Fruit fly (Drosophila melanogaster) whole organism, embryonic: ENCODE results near the gene QIL1.

Experiments
- ATbp ChIP-seq: fragments of 200-800 bp; sonication (Bioruptor generic); optimal IDR thresholded peaks from 2 replicates; lab custom pipeline; 2017; ENCODE audit warnings: missing biosample characterization, mild to moderate bottlenecking, missing genetic modification characterization, missing genetic modification reagents
- CG10267 ChIP-seq: fragments of 200-800 bp; sonication (Bioruptor generic); optimal IDR thresholded peaks from 2 replicates; lab custom pipeline; 2018; ENCODE audit warnings: missing biosample characterization, mild to moderate bottlenecking, missing genetic modification characterization, moderate library complexity
- CG10274 ChIP-seq: fragments of 200-800 bp; sonication (Bioruptor generic); optimal IDR thresholded peaks from 3 replicates; lab custom pipeline; 2017; ENCODE audit warnings: missing biosample characterization, mild to moderate bottlenecking, missing genetic modification characterization
- CG10543 ChIP-seq: fragments of 200-800 bp; sonication (Bioruptor generic); optimal IDR thresholded peaks from 3 replicates; lab custom pipeline; 2017; ENCODE audit warnings: missing biosample characterization, mild to moderate bottlenecking, missing genetic modification characterization, moderate library complexity
- CG10654 ChIP-seq: fragments of 200-800 bp; sonication (Bioruptor generic); optimal IDR thresholded peaks from 2 replicates; lab custom pipeline; 2016; ENCODE audit warnings: missing biosample characterization, missing genetic modification characterization
- CG12299 ChIP-seq: fragments of 200-800 bp; sonication (Bioruptor generic); optimal IDR thresholded peaks from 2 replicates; lab custom pipeline; 2018; ENCODE audit warnings: missing biosample characterization, mild to moderate bottlenecking, missing genetic modification characterization
- CG13287 ChIP-seq: fragments of 200-800 bp; sonication (Bioruptor generic); IDR thresholded peaks from 2 replicates; pipeline ENCODE4 v1.3.6; 2022; ENCODE audit warnings: missing biosample characterization, missing genetic modification characterization; ENCODE audit not compliant: partially characterized antibody
- CG14050 ChIP-seq: fragments of 200-800 bp; sonication (Bioruptor generic); IDR thresholded peaks from 3 replicates; pipeline ENCODE4 v1.3.6; 2022; ENCODE audit warnings: missing biosample characterization, missing genetic modification characterization
- CG15601 ChIP-seq: fragments of 200-800 bp; sonication (Bioruptor generic); optimal IDR thresholded peaks from 3 replicates; lab custom pipeline; 2019; ENCODE audit warnings: missing biosample characterization, mild to moderate bottlenecking, missing genetic modification characterization, moderate library complexity
- CG1647 ChIP-seq: fragments of 200-800 bp; sonication (Bioruptor generic); optimal IDR thresholded peaks from 3 replicates; lab custom pipeline; 2016; ENCODE audit warnings: missing biosample characterization, missing genetic modification characterization
- CG17359 ChIP-seq: fragments of 200-800 bp; sonication (Bioruptor generic); optimal IDR thresholded peaks from 3 replicates; lab custom pipeline; 2018; ENCODE audit warnings: missing biosample characterization, mild to moderate bottlenecking, missing genetic modification characterization, moderate library complexity
- CG17802 ChIP-seq: fragments of 200-800 bp; sonication (Bioruptor generic); optimal IDR thresholded peaks from 2 replicates; lab custom pipeline; 2018; ENCODE audit warnings: missing biosample characterization, mild to moderate bottlenecking, missing genetic modification characterization, moderate library complexity
- CG17912 ChIP-seq: fragments of 200-800 bp; sonication (Bioruptor generic); optimal IDR thresholded peaks from 2 replicates; lab custom pipeline; 2018; ENCODE audit warnings: missing biosample characterization, mild to moderate bottlenecking, missing genetic modification characterization
- CG2202 ChIP-seq: fragments of 200-800 bp; sonication (Bioruptor generic); optimal IDR thresholded peaks from 2 replicates; lab custom pipeline; 2018; ENCODE audit warnings: missing biosample characterization, mild to moderate bottlenecking, missing genetic modification characterization
- CG3065 ChIP-seq: fragments of 200-800 bp; sonication (Bioruptor generic); optimal IDR thresholded peaks from 2 replicates; lab custom pipeline; 2016; ENCODE audit warnings: missing biosample characterization, missing genetic modification characterization
- CG31365 ChIP-seq: fragments of 200-800 bp; sonication (Bioruptor generic); optimal IDR thresholded peaks from 2 replicates; lab custom pipeline; 2018; ENCODE audit warnings: missing biosample characterization, mild to moderate bottlenecking, missing genetic modification characterization
- CG32767 ChIP-seq: fragments of 200-800 bp; sonication (Bioruptor generic); IDR thresholded peaks from 2 replicates; pipeline ENCODE4 v1.3.6; 2022; ENCODE audit warnings: missing biosample characterization, missing genetic modification characterization
- CG3726 ChIP-seq: fragments of 200-800 bp; sonication (Bioruptor generic); IDR thresholded peaks from 3 replicates; pipeline ENCODE4, ENCODE4 v1.3.6; 2022; ENCODE audit warnings: missing biosample characterization, missing genetic modification characterization
- CG5953 ChIP-seq: fragments of 200-800 bp; sonication (Bioruptor generic); IDR thresholded peaks from 2 replicates; pipeline ENCODE4 v1.3.6; 2022; ENCODE audit warnings: missing biosample characterization, missing genetic modification characterization
- D ChIP-seq, 2 experiments: fragments of 200-800 bp in 1 of 2; fragments of >200 bp in 1 of 2; sonication (Bioruptor generic) in 1 of 2; optimal IDR thresholded peaks; 2 replicates in 1 of 2; 3 replicates in 1 of 2; lab custom pipeline; 2017; ENCODE audit warnings: mild to moderate bottlenecking in 1 of 2, missing biosample characterization in 1 of 2, missing genetic modification characterization in 1 of 2, missing genetic modification reagents in 1 of 2
- Dip2 ChIP-seq: fragments of 200-800 bp; sonication (Bioruptor generic); IDR thresholded peaks from 2 replicates; pipeline ENCODE4 v1.3.6; 2022; ENCODE audit warnings: missing biosample characterization, missing genetic modification characterization
- Dref ChIP-seq: fragments of 200-800 bp; sonication (Bioruptor generic); IDR thresholded peaks from 2 replicates; pipeline ENCODE4 v1.3.6; 2022; ENCODE audit warnings: missing biosample characterization, missing genetic modification characterization
- Fer2 ChIP-seq: fragments of 200-800 bp; sonication (Bioruptor generic); optimal IDR thresholded peaks from 2 replicates; lab custom pipeline; 2018; ENCODE audit warnings: missing biosample characterization, mild to moderate bottlenecking, missing genetic modification characterization, moderate library complexity
- Kr ChIP-seq: fragments of 200-800 bp; sonication (Bioruptor generic); optimal IDR thresholded peaks from 2 replicates; lab custom pipeline; 2017; ENCODE audit warnings: missing biosample characterization, mild to moderate bottlenecking, missing genetic modification characterization
- Mad ChIP-seq: fragments of 200-800 bp; sonication (Bioruptor generic); optimal IDR thresholded peaks from 2 replicates; lab custom pipeline; 2016; ENCODE audit warnings: missing biosample characterization, missing genetic modification characterization
- Mrtf ChIP-seq: fragments of 200-800 bp; sonication (Bioruptor generic); IDR thresholded peaks from 3 replicates; pipeline ENCODE4 v1.3.6; 2022; ENCODE audit warnings: missing biosample characterization, missing genetic modification characterization
- Oli ChIP-seq: fragments of 200-800 bp; sonication (Bioruptor generic); optimal IDR thresholded peaks from 2 replicates; lab custom pipeline; 2018; ENCODE audit warnings: missing biosample characterization, mild to moderate bottlenecking, missing genetic modification characterization, moderate library complexity
- Sox102F ChIP-seq: fragments of 200-800 bp; sonication (Bioruptor generic); optimal IDR thresholded peaks from 2 replicates; lab custom pipeline; 2018; ENCODE audit warnings: missing biosample characterization, mild to moderate bottlenecking, missing genetic modification characterization, moderate library complexity
- Taf1 ChIP-seq: fragments of 200-800 bp; sonication (Bioruptor generic); IDR thresholded peaks from 2 replicates; pipeline ENCODE4 v1.3.6; 2022; ENCODE audit warnings: missing biosample characterization, missing genetic modification characterization
- ac ChIP-seq: fragments of 200-800 bp; sonication (Bioruptor generic); optimal IDR thresholded peaks from 3 replicates; lab custom pipeline; 2017; ENCODE audit warnings: missing biosample characterization, mild to moderate bottlenecking, missing genetic modification characterization
- aop ChIP-seq: fragments of 200-800 bp; sonication (Bioruptor generic); IDR thresholded peaks from 2 replicates; pipeline ENCODE4 v1.3.6; 2022; ENCODE audit warnings: missing biosample characterization, missing genetic modification characterization
- ap ChIP-seq: fragments of 200-800 bp; sonication (Bioruptor generic); IDR thresholded peaks from 2 replicates; pipeline ENCODE4 v1.3.6; 2022; ENCODE audit warnings: missing biosample characterization, missing genetic modification characterization
- bigmax ChIP-seq: fragments of 200-800 bp; sonication (Bioruptor generic); optimal IDR thresholded peaks from 2 replicates; lab custom pipeline; 2018; ENCODE audit warnings: missing biosample characterization, mild to moderate bottlenecking, missing genetic modification characterization
- chif ChIP-seq, 2 experiments: fragments of 200-800 bp; sonication (Bioruptor generic); optimal IDR thresholded peaks; 3 replicates each; lab custom pipeline; 2016; ENCODE audit warnings: missing biosample characterization in 2 of 2, missing genetic modification characterization in 2 of 2
- dmrt99B ChIP-seq: fragments of 200-800 bp; sonication (Bioruptor generic); optimal IDR thresholded peaks from 2 replicates; lab custom pipeline; 2018; ENCODE audit warnings: missing biosample characterization, mild to moderate bottlenecking, missing genetic modification characterization, moderate library complexity
- dpn ChIP-seq, 2 experiments: fragments of 200-800 bp; sonication (Bioruptor generic); optimal IDR thresholded peaks; 3 replicates each; lab custom pipeline; 2016; ENCODE audit warnings: missing biosample characterization in 2 of 2, missing genetic modification characterization in 2 of 2
- grau ChIP-seq: fragments of 200-800 bp; optimal IDR thresholded peaks from 3 replicates; lab custom pipeline; 2019; ENCODE audit warnings: missing biosample characterization, mild to moderate bottlenecking, missing genetic modification characterization, moderate library complexity
- gsb ChIP-seq: fragments of 200-800 bp; sonication (Bioruptor generic); IDR thresholded peaks from 2 replicates; pipeline ENCODE4 v1.3.6; 2022; ENCODE audit warnings: missing biosample characterization, missing genetic modification characterization
- gt ChIP-seq: fragments of 200-800 bp; sonication (Bioruptor generic); IDR thresholded peaks from 2 replicates; pipeline ENCODE4 v1.3.6; 2022; ENCODE audit warnings: missing biosample characterization, missing genetic modification characterization
- ind ChIP-seq: fragments of 200-800 bp; sonication (Bioruptor generic); optimal IDR thresholded peaks from 3 replicates; lab custom pipeline; 2016; ENCODE audit warnings: missing biosample characterization, missing genetic modification characterization
- jigr1 ChIP-seq: fragments of 200-800 bp; sonication (Bioruptor generic); IDR thresholded peaks from 3 replicates; pipeline ENCODE4 v1.3.6; 2022; ENCODE audit warnings: missing biosample characterization, missing genetic modification characterization
- jing ChIP-seq: fragments of 200-800 bp; sonication (Bioruptor generic); optimal IDR thresholded peaks from 2 replicates; lab custom pipeline; 2018; ENCODE audit warnings: missing biosample characterization, mild to moderate bottlenecking, missing genetic modification characterization
- jumu ChIP-seq: fragments of 200-800 bp; sonication (Bioruptor generic); optimal IDR thresholded peaks from 3 replicates; lab custom pipeline; 2016; ENCODE audit warnings: missing biosample characterization, missing genetic modification characterization
- klu ChIP-seq: fragments of 200-800 bp; sonication (Bioruptor generic); IDR thresholded peaks from 2 replicates; pipeline ENCODE4 v1.3.6; 2022; ENCODE audit warnings: missing biosample characterization, missing genetic modification characterization
- lola ChIP-seq, 3 experiments: fragments of >200 bp in 2 of 3; fragments of 200-800 bp in 1 of 3; sonication (Bioruptor generic) in 1 of 3; optimal IDR thresholded peaks; 2 replicates each; lab custom pipeline; 2017 to 2019; ENCODE audit warnings: missing biosample characterization in 3 of 3, missing genetic modification characterization in 3 of 3, mild to moderate bottlenecking in 1 of 3, moderate library complexity in 1 of 3
- nom ChIP-seq: fragments of 200-800 bp; sonication (Bioruptor generic); optimal IDR thresholded peaks from 2 replicates; lab custom pipeline; 2017; ENCODE audit warnings: missing biosample characterization, missing genetic modification characterization, mild to moderate bottlenecking, moderate library complexity, missing genetic modification reagents
- sens-2 ChIP-seq: fragments of 200-800 bp; sonication (Bioruptor generic); IDR thresholded peaks from 2 replicates; pipeline ENCODE4 v1.3.6; 2022; ENCODE audit warnings: missing biosample characterization, missing genetic modification characterization
- ssp ChIP-seq: fragments of 200-800 bp; sonication (Bioruptor generic); IDR thresholded peaks from 2 replicates; pipeline ENCODE4 v1.3.6; 2022; ENCODE audit warnings: missing biosample characterization, missing genetic modification characterization
- tap ChIP-seq: fragments of 200-800 bp; optimal IDR thresholded peaks from 3 replicates; lab custom pipeline; 2019; ENCODE audit warnings: missing biosample characterization, mild to moderate bottlenecking, missing genetic modification characterization, moderate library complexity
- trh ChIP-seq: fragments of 200-800 bp; sonication (Bioruptor generic); optimal IDR thresholded peaks from 2 replicates; lab custom pipeline; 2016; ENCODE audit warnings: missing biosample characterization, missing genetic modification characterization
- usp ChIP-seq: fragments of >200 bp; optimal IDR thresholded peaks from 2 replicates; lab custom pipeline; 2017; ENCODE audit warnings: missing biosample characterization, missing genetic modification characterization

QIL1 gene

dm6 chr3L:17447881-17448280 is 17.9 kb upstream of the QIL1 start (continued):
- no peak for TF ChIP-seq CG3726 (GFP tag; lab: Robert Waterston, UW)
- TF ChIP-seq CG14050 (GFP tag; lab: Robert Waterston, UW): no peak
- no peak for TF ChIP-seq Kr
- TF ChIP-seq trh (GFP tag; lab: Kevin White, UChicago): no peak
- TF ChIP-seq CG10654 (GFP tag; lab: Kevin White, UChicago): no peak
- peak; percentile 53 for TF ChIP-seq grau (tag; lab: Kevin White, UChicago)
- TF ChIP-seq CG3065 (GFP tag; lab: Kevin White, UChicago): no peak
- no peak for TF ChIP-seq gt
- TF ChIP-seq CG13287 (GFP tag; lab: Robert Waterston, UW): no peak
- TF ChIP-seq bigmax: no peak
- no peak for TF ChIP-seq CG10274 (GFP tag; lab: Kevin White, UChicago)
- TF ChIP-seq Mrtf (GFP tag; lab: Robert Waterston, UW): no peak
- TF ChIP-seq gsb (GFP tag; lab: Robert Waterston, UW): no peak
- TF ChIP-seq ap: no peak
- no peak for TF ChIP-seq klu
- TF ChIP-seq chif (GFP tag; optimal IDR thresholded peaks at IDR 0.05; lab: Kevin White, UChicago): no peak
- peak; percentile 17 for TF ChIP-seq ATbp (GFP tag; lab: Kevin White, UChicago)
- no peak for TF ChIP-seq ind
- TF ChIP-seq CG32767 (GFP tag; lab: Robert Waterston, UW): no peak
- no peak for TF ChIP-seq Taf1 (GFP tag; lab: Robert Waterston, UW)
- TF ChIP-seq CG12299 (tag; lab: Kevin White, UChicago): no peak
- no peak for TF ChIP-seq Dref (GFP tag; lab: Robert Waterston, UW)
- TF ChIP-seq aop: no peak
- TF ChIP-seq Dip2 (GFP tag; lab: Robert Waterston, UW): no peak
- TF ChIP-seq, all 482 proteins: peak for 81

- TF ChIP-seq Mad (GFP tag; lab: Kevin White, UChicago): no peak
- TF ChIP-seq dpn (GFP tag; optimal IDR thresholded peaks at IDR 0.05; lab: Kevin White, UChicago): no peak
- TF ChIP-seq CG31365 (tag; lab: Kevin White, UChicago): no peak
- TF ChIP-seq sens-2 (GFP tag; lab: Robert Waterston, UW): no peak
- no peak for TF ChIP-seq jing (GFP tag; lab: Kevin White, UChicago)
- TF ChIP-seq jigr1 (GFP tag; lab: Robert Waterston, UW): no peak
- TF ChIP-seq D (optimal IDR thresholded peaks at IDR 0.05; lab: Kevin White, UChicago): no peak
- TF ChIP-seq D (GFP tag; optimal IDR thresholded peaks at IDR 0.05; lab: Kevin White, UChicago): peak; percentile 8
- TF ChIP-seq CG10267 (tag; lab: Kevin White, UChicago): peak; percentile 25
- TF ChIP-seq Sox102F (GFP tag; lab: Kevin White, UChicago): peak; percentile 48
- TF ChIP-seq CG17802 (tag; lab: Kevin White, UChicago): no peak
- TF ChIP-seq CG10543 (GFP tag; lab: Kevin White, UChicago): no peak
- TF ChIP-seq ac (GFP tag; lab: Kevin White, UChicago): no peak
- no peak for TF ChIP-seq ssp (GFP tag; lab: Robert Waterston, UW)
- TF ChIP-seq usp (GFP tag; lab: Kevin White, UChicago): no peak
- TF ChIP-seq jumu (GFP tag; lab: Kevin White, UChicago): no peak
- TF ChIP-seq tap: peak; percentile 13
- peak; percentile 38 for TF ChIP-seq dmrt99B (tag; lab: Kevin White, UChicago)
- TF ChIP-seq CG2202: no peak
- no peak for TF ChIP-seq nom (GFP tag; lab: Kevin White, UChicago)
- TF ChIP-seq CG17359: peak; percentile 30
- TF ChIP-seq CG15601 (tag; lab: Kevin White, UChicago): peak; percentile 11
- no peak for TF ChIP-seq CG1647
- peak; percentile 25 for TF ChIP-seq Oli
- peak in 1 of 3 experiments; percentile 18 for TF ChIP-seq lola (GFP tag; optimal IDR thresholded peaks at IDR 0.05; lab: Kevin White, UChicago)
- TF ChIP-seq CG5953 (GFP tag; lab: Robert Waterston, UW): 0 out of 2 replicates have a peak, but pooled peaks have one; percentile 24
- no peak for TF ChIP-seq CG17912 (GFP tag; lab: Kevin White, UChicago)
- no peak for TF ChIP-seq Fer2
Measured at dm6 chr3L:17457695-17458242, 8.0 kb upstream of the QIL1 start.
